Worm (Caenorhabditis elegans): Measurements from ENCODE around the gene T27A10.6.

ce11 chrX:3553687-3554086 lies 42.5 kb downstream of the T27A10.6 start:
- TF ChIP-seq lsy-2 (tag; optimal IDR thresholded peaks at IDR 0.05) (no peak), ces-1 (GFP tag; optimal IDR thresholded peaks at IDR 0.05) (no peak), unc-62 (GFP tag; optimal IDR thresholded peaks at IDR 0.05) (no peak), lin-39 (tag; optimal IDR thresholded peaks at IDR 0.05) (no peak), aly-2 (tag; optimal IDR thresholded peaks at IDR 0.05) (no peak), blmp-1 (tag; optimal IDR thresholded peaks at IDR 0.05) (no peak), alr-1 (tag; optimal IDR thresholded peaks at IDR 0.05; ENCODE audit: borderline replicate concordance) (no peak), ceh-8 (GFP tag; optimal IDR thresholded peaks at IDR 0.05) (no peak), lin-13 (GFP tag; optimal IDR thresholded peaks at IDR 0.05) (no peak), nhr-237 (tag; optimal IDR thresholded peaks at IDR 0.05) (no peak)
